Fruit fly (Drosophila melanogaster) Kc167 (cell line): ENCODE data around the gene CG45045.

Source experiments
- Myc ChIP-seq: fragments of >200 bp; optimal IDR thresholded peaks from 2 replicates; lab custom pipeline; 2017; ENCODE audit warnings: missing external identifiers
- Sin3A ChIP-seq: fragments of >200 bp; optimal IDR thresholded peaks from 2 replicates; lab custom pipeline; 2018; ENCODE audit warnings: missing external identifiers
- h ChIP-seq: fragments of >200 bp; optimal IDR thresholded peaks from 3 replicates; lab custom pipeline; 2018; ENCODE audit warnings: missing external identifiers
- insv ChIP-seq: fragments of >200 bp; optimal IDR thresholded peaks from 3 replicates; lab custom pipeline; 2018; ENCODE audit warnings: missing external identifiers
- psq ChIP-seq: fragments of >200 bp; optimal IDR thresholded peaks from 2 replicates; lab custom pipeline; 2017; ENCODE audit warnings: missing external identifiers
- ttk ChIP-seq: sonication (Bioruptor generic); optimal IDR thresholded peaks from 2 replicates; lab custom pipeline; 2017; ENCODE audit warnings: missing external identifiers

The CG45045 gene

DNA sequence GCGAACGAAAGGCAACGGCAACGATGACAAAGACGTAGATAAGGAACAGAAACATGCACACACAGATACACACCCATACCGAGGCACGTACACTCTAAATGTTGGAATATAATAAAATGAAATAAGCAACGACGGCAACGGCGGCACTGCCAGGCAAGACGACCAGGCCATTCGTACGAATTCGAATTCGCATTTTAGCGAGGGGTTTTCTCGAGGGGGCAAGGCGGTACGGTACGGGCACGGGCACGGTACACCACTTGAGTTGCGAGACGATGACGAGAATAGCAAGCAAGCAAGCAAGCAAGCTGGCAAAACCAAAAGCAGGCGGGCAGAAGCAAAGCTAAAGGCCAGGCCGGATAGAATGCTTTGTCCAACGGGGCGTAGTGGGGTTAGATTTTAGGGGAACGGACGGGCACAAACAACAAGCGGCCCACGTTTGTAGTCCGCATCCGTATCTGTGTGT lies 33.8 kb downstream of the CG45045 start:
- TF ChIP-seq insv = no peak
- no peak for TF ChIP-seq psq (lab: Kevin White, UChicago)
- TF ChIP-seq ttk (lab: Kevin White, UChicago) = no peak
- no peak for TF ChIP-seq h (lab: Kevin White, UChicago)
- no peak for TF ChIP-seq Myc (lab: Kevin White, UChicago)
- no peak for TF ChIP-seq Sin3A (lab: Kevin White, UChicago)

- TF ChIP-seq ttk (lab: Kevin White, UChicago) = no peak
- no peak for TF ChIP-seq Sin3A (lab: Kevin White, UChicago)
- TF ChIP-seq h (lab: Kevin White, UChicago) = no peak
- no peak for TF ChIP-seq psq (lab: Kevin White, UChicago)
- no peak for TF ChIP-seq insv
- TF ChIP-seq Myc (lab: Kevin White, UChicago) = no peak
Observed at dm6 chr3R:17701971-17702845, 34.8 kb downstream of the CG45045 start.

- TF ChIP-seq ttk (lab: Kevin White, UChicago) (no peak), Sin3A (lab: Kevin White, UChicago) (no peak), psq (lab: Kevin White, UChicago) (no peak), insv (no peak), h (lab: Kevin White, UChicago) (no peak), Myc (lab: Kevin White, UChicago) (no peak)
Observed at dm6 chr3R:17703024-17703690, 35.8 kb downstream of the CG45045 start.

DNA sequence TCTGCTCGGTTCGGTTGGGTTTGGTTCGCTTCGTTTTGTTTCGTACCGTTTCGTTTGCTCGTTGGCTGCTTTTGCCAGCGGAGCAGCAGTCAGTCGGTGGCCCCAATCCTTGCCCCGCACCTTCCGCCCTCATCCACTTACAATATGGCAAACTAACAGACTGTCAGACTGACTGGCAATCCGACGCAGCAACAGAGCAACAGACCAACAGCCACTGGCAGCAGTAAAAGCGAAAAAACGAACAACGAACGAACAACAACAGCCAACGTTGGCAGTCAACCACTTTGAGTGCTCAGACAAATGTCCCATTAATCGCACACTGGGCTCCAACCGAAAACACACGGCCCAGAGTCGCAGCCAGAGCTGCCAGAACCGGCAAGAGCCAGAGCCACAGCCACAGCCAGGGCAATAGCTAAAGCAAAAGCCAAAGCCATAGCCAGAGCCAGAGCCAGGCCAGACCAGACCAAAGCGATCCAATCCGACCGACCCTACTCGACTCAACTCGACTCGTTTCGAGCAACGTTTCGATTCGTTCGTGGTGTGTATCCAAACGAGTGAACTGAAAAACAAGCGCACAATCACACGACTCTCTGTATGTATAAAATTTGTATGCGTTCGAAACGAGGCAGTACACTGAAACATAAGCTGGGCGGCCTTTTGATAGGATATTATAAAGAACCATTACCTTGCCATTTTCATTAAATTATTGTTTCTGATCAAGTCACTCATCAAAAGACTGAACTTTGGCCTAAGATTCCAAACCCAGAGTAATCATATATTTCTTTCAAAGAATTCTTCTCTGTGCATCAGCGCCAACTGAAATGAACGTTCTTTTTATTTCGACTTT lies 36.5 kb downstream of the CG45045 start:
- no peak for TF ChIP-seq Sin3A (lab: Kevin White, UChicago)
- TF ChIP-seq Myc (lab: Kevin White, UChicago) = no peak
- no peak for TF ChIP-seq ttk (lab: Kevin White, UChicago)
- no peak for TF ChIP-seq psq (lab: Kevin White, UChicago)
- TF ChIP-seq insv = no peak
- TF ChIP-seq h (lab: Kevin White, UChicago) = no peak

- TF ChIP-seq h (lab: Kevin White, UChicago) (no peak), psq (lab: Kevin White, UChicago) (no peak), insv (no peak), Sin3A (lab: Kevin White, UChicago) (no peak), ttk (lab: Kevin White, UChicago) (no peak), Myc (lab: Kevin White, UChicago) (no peak)
Observed at dm6 chr3R:17704538-17704854, 37.1 kb downstream of the CG45045 start.

- TF ChIP-seq ttk (lab: Kevin White, UChicago) = no peak
Observed at dm6 chr3R:17705140-17705539, 37.8 kb downstream of the CG45045 start.

DNA sequence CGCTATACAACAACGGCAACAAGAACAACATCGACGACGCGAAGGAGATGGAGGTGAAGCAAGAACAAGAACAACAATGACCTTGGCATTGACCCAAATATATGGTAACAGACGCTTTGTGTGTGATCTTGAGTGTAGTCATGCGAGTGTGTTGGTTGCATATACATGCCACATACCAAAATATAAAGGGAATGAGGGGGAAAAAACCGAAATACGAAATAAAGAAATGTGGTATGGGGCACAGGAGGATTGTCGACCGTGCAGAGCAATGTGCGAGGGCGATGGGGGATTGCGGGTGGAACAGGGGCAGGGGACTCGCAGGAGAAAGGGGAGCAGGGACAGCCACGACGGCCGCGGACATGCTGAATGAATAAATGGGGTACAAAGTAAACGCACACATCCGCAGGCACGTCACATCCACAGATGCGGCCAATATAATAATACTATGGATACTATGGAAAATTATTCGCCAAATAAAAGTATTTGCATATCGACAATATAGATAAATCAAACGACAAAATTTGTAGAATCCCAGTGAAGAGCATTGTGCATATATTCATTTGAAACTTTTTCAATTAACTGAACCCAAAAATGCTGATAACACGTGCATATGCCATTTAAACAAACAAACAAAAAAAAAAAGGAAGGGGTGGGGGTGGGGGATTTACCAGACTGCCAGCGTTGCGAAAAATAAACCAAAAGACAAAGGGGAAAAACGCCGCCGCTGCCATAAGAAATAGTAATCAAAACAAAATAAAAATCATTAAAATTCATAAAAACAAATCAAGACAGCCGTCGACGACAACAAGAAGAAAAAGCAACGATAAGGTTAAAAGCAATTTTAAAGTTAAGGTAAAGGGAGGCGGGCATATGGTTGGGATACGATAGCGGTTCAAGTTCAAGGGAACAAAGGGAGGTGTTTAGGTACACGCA lies 38.8 kb downstream of the CG45045 start:
- TF ChIP-seq insv (no peak), ttk (lab: Kevin White, UChicago) (no peak), psq (lab: Kevin White, UChicago) (no peak), Myc (lab: Kevin White, UChicago) (no peak), h (lab: Kevin White, UChicago) (no peak), Sin3A (lab: Kevin White, UChicago) (no peak)

DNA sequence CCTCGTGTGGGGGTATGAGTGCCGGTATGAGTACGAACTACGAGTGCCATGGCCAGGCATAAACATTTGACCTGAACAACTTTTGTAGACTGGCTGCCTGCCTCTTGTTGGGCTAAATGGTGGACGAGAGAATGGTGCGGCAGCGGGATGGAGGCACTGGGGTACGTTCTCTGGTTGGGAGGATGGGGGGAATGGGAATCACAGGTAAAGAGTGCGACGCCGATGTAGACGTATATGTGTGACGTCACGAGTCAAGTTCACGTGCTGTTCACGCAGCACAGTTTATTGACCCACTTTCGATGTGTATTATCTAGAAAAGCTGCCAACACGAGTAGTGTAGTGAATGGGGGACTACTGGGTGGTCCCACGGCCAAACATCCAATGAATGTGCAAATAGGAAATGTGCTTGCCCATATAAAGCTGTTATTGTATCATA lies 39.6 kb downstream of the CG45045 start:
- TF ChIP-seq Sin3A (lab: Kevin White, UChicago) (no peak), h (lab: Kevin White, UChicago) (no peak), psq (lab: Kevin White, UChicago) (no peak), Myc (lab: Kevin White, UChicago) (no peak), ttk (lab: Kevin White, UChicago) (no peak), insv (no peak)

DNA sequence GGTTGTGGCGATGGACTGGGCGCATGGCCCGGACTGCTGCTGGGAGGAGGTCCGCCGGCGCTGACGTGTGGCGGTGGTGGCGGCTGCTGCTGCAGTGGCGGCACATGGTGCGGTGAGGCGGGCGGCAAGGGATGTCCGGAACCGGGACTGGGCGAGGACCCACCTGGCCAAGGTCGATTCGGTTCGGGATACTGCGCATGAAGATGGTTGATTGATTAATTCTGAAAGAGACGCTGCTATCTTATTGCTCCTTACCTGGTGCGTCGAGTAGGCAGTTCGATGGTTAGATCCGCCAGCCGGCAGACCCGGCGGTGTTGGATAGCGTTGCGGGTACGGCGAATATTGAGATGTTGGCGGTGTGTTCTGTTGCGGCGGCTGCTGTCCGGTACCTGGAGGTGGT lies 40.4 kb downstream of the CG45045 start:
- TF ChIP-seq psq (lab: Kevin White, UChicago) (no peak), Sin3A (lab: Kevin White, UChicago) (no peak), insv (no peak)

dm6 chr3R:17708778-17709476 lies 41.6 kb downstream of the CG45045 start:
- TF ChIP-seq h (lab: Kevin White, UChicago) = no peak
- TF ChIP-seq ttk (lab: Kevin White, UChicago) = no peak
- no peak for TF ChIP-seq insv
- no peak for TF ChIP-seq Myc (lab: Kevin White, UChicago)
- TF ChIP-seq psq (lab: Kevin White, UChicago) = no peak
- no peak for TF ChIP-seq Sin3A (lab: Kevin White, UChicago)
